Fruit fly (Drosophila melanogaster): ENCODE data around the gene gdl-ORF39.

gdl-ORF39 gene

dm6 chr3L:15544455-15545415 lies 35.5 kb downstream of the gdl-ORF39 start (continued):
- TF ChIP-seq vnd (GFP tag; IDR thresholded peaks at IDR 0.05; ENCODE audit: partially characterized antibody) (no peak), CG3838 (GFP tag; optimal IDR thresholded peaks at IDR 0.05) (no peak), da (GFP tag; optimal IDR thresholded peaks at IDR 0.05) (no peak), onecut (GFP tag; IDR thresholded peaks at IDR 0.05) (no peak), sens (GFP tag) (peak; percentile 66), Sry-δ (GFP tag; optimal IDR thresholded peaks at IDR 0.05) (no peak), Scr (GFP tag; IDR thresholded peaks at IDR 0.05; ENCODE audit: partially characterized antibody) (no peak), pan (optimal IDR thresholded peaks at IDR 0.05) (no peak), pan (GFP tag; optimal IDR thresholded peaks at IDR 0.05 in 1 of 2, IDR thresholded peaks at IDR 0.05 in 1 of 2) (peak in 1 of 2 experiments; percentile 19), CG10979 (tag; optimal IDR thresholded peaks at IDR 0.05) (peak; percentile 8), prd (optimal IDR thresholded peaks at IDR 0.05) (no peak), prd (GFP tag; IDR thresholded peaks at IDR 0.05) (peak; percentile 28; the same call in 1 of the 3 replicates), ab (GFP tag; optimal IDR thresholded peaks at IDR 0.05) (no peak), insv (GFP tag; optimal IDR thresholded peaks at IDR 0.05) (no peak), lmd (GFP tag; IDR thresholded peaks at IDR 0.05) (0 out of 2 replicates have a peak, but pooled peaks have one; percentile 17), CG4424 (GFP tag; optimal IDR thresholded peaks at IDR 0.05) (peak; percentile 15), Med (GFP tag) (peak; percentile 3), CG18262 (tag; optimal IDR thresholded peaks at IDR 0.05) (peak; percentile 41), D (optimal IDR thresholded peaks at IDR 0.05) (no peak), D (GFP tag; optimal IDR thresholded peaks at IDR 0.05) (peak; percentile 33), wor (GFP tag; IDR thresholded peaks at IDR 0.05) (no peak), chn (GFP tag; optimal IDR thresholded peaks at IDR 0.05) (no peak), ranshi (GFP tag; IDR thresholded peaks at IDR 0.05) (0 out of 2 replicates have a peak, but pooled peaks have one; percentile 6), pros (GFP tag; optimal IDR thresholded peaks at IDR 0.05) (peak; percentile 12), Hr39 (optimal IDR thresholded peaks at IDR 0.05) (no peak), Gug (GFP tag; IDR thresholded peaks at IDR 0.05) (peak; percentile 16; the same call in 1 of the 4 replicates), kni (GFP tag; optimal IDR thresholded peaks at IDR 0.05) (peak; percentile 17), CG14710 (tag; optimal IDR thresholded peaks at IDR 0.05) (peak; percentile 6), CoRest (tag; optimal IDR thresholded peaks at IDR 0.05) (no peak)

- TF ChIP-seq lola (GFP tag; optimal IDR thresholded peaks at IDR 0.05) (no peak), CG7839 (tag; optimal IDR thresholded peaks at IDR 0.05) (no peak), zfh2 (GFP tag; optimal IDR thresholded peaks at IDR 0.05) (no peak), Ravus (GFP tag; IDR thresholded peaks at IDR 0.05) (no peak), Rx (GFP tag; IDR thresholded peaks at IDR 0.05) (no peak), CG12769 (tag; optimal IDR thresholded peaks at IDR 0.05) (peak; percentile 2), CG7987 (GFP tag; optimal IDR thresholded peaks at IDR 0.05) (no peak), GATAe (GFP tag; conservative IDR thresholded peaks at IDR 0.05) (0 out of 2 replicates have a peak, but pooled peaks have one; percentile 18), NC2α (GFP tag; optimal IDR thresholded peaks at IDR 0.05) (no peak), NC2β (GFP tag; optimal IDR thresholded peaks at IDR 0.05) (no peak), chinmo (GFP tag; IDR thresholded peaks at IDR 0.05; ENCODE audit: partially characterized antibody) (0 out of 4 replicates have a peak, but pooled peaks have one; percentile 59), TFAM (GFP tag; optimal IDR thresholded peaks at IDR 0.05) (no peak), Vsx1 (GFP tag; optimal IDR thresholded peaks at IDR 0.05) (no peak), grn (GFP tag; optimal IDR thresholded peaks at IDR 0.05) (peak; percentile 29), CG2116 (GFP tag; optimal IDR thresholded peaks at IDR 0.05) (no peak), CG15479 (GFP tag; optimal IDR thresholded peaks at IDR 0.05) (no peak), CG43689 (GFP tag; IDR thresholded peaks at IDR 0.05) (no peak), twi (tag; optimal IDR thresholded peaks at IDR 0.05) (no peak), Dp (GFP tag; optimal IDR thresholded peaks at IDR 0.05) (no peak), CG13123 (GFP tag; optimal IDR thresholded peaks at IDR 0.05) (no peak), CG14014 (GFP tag; IDR thresholded peaks at IDR 0.05) (no peak)
These were observed 38.0 kb downstream of the gdl-ORF39 start for dm6 chr3L:15547187-15547790.

All from whole organism, embryonic.